Worm (Caenorhabditis elegans): ENCODE data around the gene ttr-48.

- no peak for TF ChIP-seq repo-1 (tag; optimal IDR thresholded peaks at IDR 0.05)
- TF ChIP-seq ama-1 (optimal IDR thresholded peaks at IDR 0.05) = no peak
- no peak for TF ChIP-seq ama-1 (GFP tag; optimal IDR thresholded peaks at IDR 0.05)
- no peak for TF ChIP-seq rcor-1 (GFP tag; IDR thresholded peaks at IDR 0.05)
Observed at ce11 chrX:3824907-3825689, 17.1 kb downstream of the ttr-48 start.
